Fruit fly (Drosophila melanogaster) whole organism, embryonic: ENCODE data around the gene ATP7.

Experiments
- Atf6 ChIP-seq: fragments of 200-800 bp; sonication (Bioruptor generic); IDR thresholded peaks from 2 replicates; pipeline ENCODE4 v1.3.6; 2022; ENCODE audit warnings: missing biosample characterization, missing genetic modification characterization
- Blimp-1 ChIP-seq: fragments of 200-800 bp; sonication (Bioruptor generic); optimal IDR thresholded peaks from 3 replicates; lab custom pipeline; 2018; ENCODE audit warnings: missing biosample characterization, missing genetic modification characterization, mild to moderate bottlenecking, moderate library complexity, missing genetic modification reagents
- CG1024 ChIP-seq: fragments of 200-800 bp; sonication (Bioruptor generic); IDR thresholded peaks from 2 replicates; pipeline ENCODE4 v1.3.6; 2022; ENCODE audit warnings: missing biosample characterization, missing genetic modification characterization
- CG10267 ChIP-seq: fragments of 200-800 bp; sonication (Bioruptor generic); optimal IDR thresholded peaks from 2 replicates; lab custom pipeline; 2018; ENCODE audit warnings: missing biosample characterization, mild to moderate bottlenecking, missing genetic modification characterization, moderate library complexity
- CG11247 ChIP-seq: fragments of 200-800 bp; sonication (Bioruptor generic); IDR thresholded peaks from 2 replicates; pipeline ENCODE4 v1.3.6; 2022; ENCODE audit warnings: missing biosample characterization, missing genetic modification characterization
- CG17359 ChIP-seq: fragments of 200-800 bp; sonication (Bioruptor generic); optimal IDR thresholded peaks from 3 replicates; lab custom pipeline; 2018; ENCODE audit warnings: missing biosample characterization, mild to moderate bottlenecking, missing genetic modification characterization, moderate library complexity
- CG30020 ChIP-seq: fragments of 200-800 bp; optimal IDR thresholded peaks from 2 replicates; lab custom pipeline; 2019; ENCODE audit warnings: missing biosample characterization, mild to moderate bottlenecking, missing genetic modification characterization, moderate library complexity
- CG32532 ChIP-seq: fragments of 200-800 bp; sonication (Bioruptor generic); IDR thresholded peaks from 2 replicates; pipeline ENCODE4 v1.3.6; 2022; ENCODE audit warnings: missing biosample characterization, missing genetic modification characterization
- CG34376 ChIP-seq: fragments of 200-800 bp; sonication (Bioruptor generic); optimal IDR thresholded peaks from 2 replicates; lab custom pipeline; 2018; ENCODE audit warnings: missing biosample characterization, mild to moderate bottlenecking, missing genetic modification characterization
- CG6813 ChIP-seq: fragments of 200-800 bp; sonication (Bioruptor generic); optimal IDR thresholded peaks from 2 replicates; lab custom pipeline; 2017; ENCODE audit warnings: missing biosample characterization, missing genetic modification characterization, mild to moderate bottlenecking, moderate library complexity, missing genetic modification reagents
- CG8290 ChIP-seq, 3 experiments: fragments of 200-800 bp; sonication (Bioruptor generic); optimal IDR thresholded peaks; 2 replicates each; lab custom pipeline; 2016 to 2019; ENCODE audit warnings: missing biosample characterization in 3 of 3, missing genetic modification characterization in 3 of 3, mild to moderate bottlenecking in 2 of 3, moderate library complexity in 1 of 3
- CG8359 ChIP-seq: fragments of 200-800 bp; sonication (Bioruptor generic); optimal IDR thresholded peaks from 2 replicates; lab custom pipeline; 2017; ENCODE audit warnings: missing biosample characterization, mild to moderate bottlenecking, missing genetic modification characterization, borderline replicate concordance
- D19B ChIP-seq: fragments of 200-800 bp; sonication (Bioruptor generic); optimal IDR thresholded peaks from 2 replicates; lab custom pipeline; 2017; ENCODE audit warnings: missing biosample characterization, mild to moderate bottlenecking, missing genetic modification characterization
- Dref ChIP-seq: fragments of 200-800 bp; sonication (Bioruptor generic); IDR thresholded peaks from 2 replicates; pipeline ENCODE4 v1.3.6; 2022; ENCODE audit warnings: missing biosample characterization, missing genetic modification characterization
- E2f2 ChIP-seq: fragments of 200-800 bp; sonication (Bioruptor generic); IDR thresholded peaks from 2 replicates; pipeline ENCODE4 v1.3.6; 2022; ENCODE audit warnings: missing biosample characterization, missing genetic modification characterization
- Eip74EF ChIP-seq, 2 experiments: fragments of 200-800 bp in 1 of 2; fragments of >200 bp in 1 of 2; sonication (Bioruptor generic) in 1 of 2; optimal IDR thresholded peaks; 2 replicates each; lab custom pipeline; 2017 to 2019; ENCODE audit warnings: missing biosample characterization in 2 of 2, missing genetic modification characterization in 2 of 2, mild to moderate bottlenecking in 1 of 2, moderate library complexity in 1 of 2
- Ets65A ChIP-seq: fragments of 200-800 bp; sonication (Bioruptor generic); peaks from one replicate; lab custom pipeline; 2016; ENCODE audit warnings: missing biosample characterization, missing genetic modification characterization
- H15 ChIP-seq: fragments of 200-800 bp; sonication (Bioruptor generic); IDR thresholded peaks from 3 replicates; pipeline ENCODE4 v1.3.6; 2022; ENCODE audit warnings: missing biosample characterization, missing genetic modification characterization
- Med ChIP-seq: fragments of 200-800 bp; sonication (Bioruptor generic); peaks from one replicate; lab custom pipeline; 2016; ENCODE audit warnings: missing biosample characterization, missing genetic modification characterization, mild to moderate bottlenecking, inconsistent platforms, moderate library complexity
- Tbp ChIP-seq: fragments of >200 bp; optimal IDR thresholded peaks from 2 replicates; lab custom pipeline; 2018; ENCODE audit warnings: missing biosample characterization, missing genetic modification characterization
- ato ChIP-seq: fragments of 200-800 bp; sonication (Bioruptor generic); IDR thresholded peaks from 2 replicates; pipeline ENCODE4 v1.3.6; 2022; ENCODE audit warnings: missing biosample characterization, missing genetic modification characterization; ENCODE audit not compliant: partially characterized antibody
- bab2 ChIP-seq: fragments of 200-800 bp; sonication (Bioruptor generic); optimal IDR thresholded peaks from 2 replicates; lab custom pipeline; 2016; ENCODE audit warnings: missing biosample characterization, missing genetic modification characterization
- cg ChIP-seq: fragments of 200-800 bp; sonication (Bioruptor generic); optimal IDR thresholded peaks from 3 replicates; lab custom pipeline; 2019; ENCODE audit warnings: missing biosample characterization, mild to moderate bottlenecking, missing genetic modification characterization, moderate library complexity
- chif ChIP-seq, 2 experiments: fragments of 200-800 bp; sonication (Bioruptor generic); optimal IDR thresholded peaks; 3 replicates each; lab custom pipeline; 2016; ENCODE audit warnings: missing biosample characterization in 2 of 2, missing genetic modification characterization in 2 of 2
- chn ChIP-seq: fragments of 200-800 bp; sonication (Bioruptor generic); optimal IDR thresholded peaks from 2 replicates; lab custom pipeline; 2016; ENCODE audit warnings: missing biosample characterization, missing genetic modification characterization
- crol ChIP-seq: fragments of 200-800 bp; sonication (Bioruptor generic); IDR thresholded peaks from 2 replicates; pipeline ENCODE4 v1.3.6; 2022; ENCODE audit warnings: missing biosample characterization, missing genetic modification characterization
- crp ChIP-seq, 2 experiments: fragments of 200-800 bp; sonication (Bioruptor generic); optimal IDR thresholded peaks; 2 replicates in 1 of 2; 3 replicates in 1 of 2; lab custom pipeline; 2017; ENCODE audit warnings: missing biosample characterization in 2 of 2, missing genetic modification characterization in 2 of 2, mild to moderate bottlenecking in 1 of 2, moderate library complexity in 1 of 2
- exex ChIP-seq: fragments of 200-800 bp; sonication (Bioruptor generic); optimal IDR thresholded peaks from 4 replicates; lab custom pipeline; 2018; ENCODE audit warnings: missing biosample characterization, mild to moderate bottlenecking, missing genetic modification characterization, moderate library complexity
- fd64A ChIP-seq: fragments of 200-800 bp; sonication (Bioruptor generic); optimal IDR thresholded peaks from 3 replicates; lab custom pipeline; 2018; ENCODE audit warnings: missing biosample characterization, mild to moderate bottlenecking, missing genetic modification characterization
- gfzf ChIP-seq: fragments of 200-800 bp; sonication (Bioruptor generic); optimal IDR thresholded peaks from 2 replicates; lab custom pipeline; 2016; ENCODE audit warnings: missing biosample characterization, mild to moderate bottlenecking, missing genetic modification characterization, moderate library complexity
- grn ChIP-seq: fragments of 200-800 bp; sonication (Bioruptor generic); optimal IDR thresholded peaks from 3 replicates; lab custom pipeline; 2017; ENCODE audit warnings: missing biosample characterization, missing genetic modification characterization
- her ChIP-seq: fragments of 200-800 bp; sonication (Bioruptor generic); optimal IDR thresholded peaks from 2 replicates; lab custom pipeline; 2016; ENCODE audit warnings: missing biosample characterization, missing genetic modification characterization
- jigr1 ChIP-seq: fragments of 200-800 bp; sonication (Bioruptor generic); IDR thresholded peaks from 3 replicates; pipeline ENCODE4 v1.3.6; 2022; ENCODE audit warnings: missing biosample characterization, missing genetic modification characterization
- mirr ChIP-seq: fragments of 200-800 bp; sonication (Bioruptor generic); optimal IDR thresholded peaks from 3 replicates; lab custom pipeline; 2018; ENCODE audit warnings: missing biosample characterization, mild to moderate bottlenecking, missing genetic modification characterization
- pan ChIP-seq, 4 experiments: fragments of >200 bp in 3 of 4; fragments of 200-800 bp in 1 of 4; sonication (Bioruptor generic) in 1 of 4; optimal IDR thresholded peaks in 3 of 4; IDR thresholded peaks in 1 of 4; 2 replicates each; pipeline versions ENCODE4 v1.3.6 to Lab custom; 2017 to 2022; ENCODE audit warnings: missing biosample characterization in 2 of 4, missing genetic modification characterization in 2 of 4, mixed read lengths in 1 of 4
- pb ChIP-seq: fragments of 200-800 bp; sonication (Bioruptor generic); optimal IDR thresholded peaks from 3 replicates; lab custom pipeline; 2016; ENCODE audit warnings: missing biosample characterization, missing genetic modification characterization
- row ChIP-seq: fragments of 200-800 bp; sonication (Bioruptor generic); IDR thresholded peaks from 3 replicates; pipeline ENCODE4 v1.3.6; 2022; ENCODE audit warnings: missing biosample characterization, missing genetic modification characterization
- sima ChIP-seq: fragments of 200-800 bp; sonication (Bioruptor generic); optimal IDR thresholded peaks from 2 replicates; lab custom pipeline; 2016; ENCODE audit warnings: missing biosample characterization, missing genetic modification characterization
- sug ChIP-seq: fragments of 200-800 bp; optimal IDR thresholded peaks from 2 replicates; lab custom pipeline; 2019; ENCODE audit warnings: missing biosample characterization, mild to moderate bottlenecking, missing genetic modification characterization, moderate library complexity
- zen ChIP-seq: fragments of 200-800 bp; sonication (Bioruptor generic); optimal IDR thresholded peaks from 3 replicates; lab custom pipeline; 2018; ENCODE audit warnings: missing biosample characterization, mild to moderate bottlenecking, missing genetic modification characterization, moderate library complexity

Gene ATP7

DNA sequence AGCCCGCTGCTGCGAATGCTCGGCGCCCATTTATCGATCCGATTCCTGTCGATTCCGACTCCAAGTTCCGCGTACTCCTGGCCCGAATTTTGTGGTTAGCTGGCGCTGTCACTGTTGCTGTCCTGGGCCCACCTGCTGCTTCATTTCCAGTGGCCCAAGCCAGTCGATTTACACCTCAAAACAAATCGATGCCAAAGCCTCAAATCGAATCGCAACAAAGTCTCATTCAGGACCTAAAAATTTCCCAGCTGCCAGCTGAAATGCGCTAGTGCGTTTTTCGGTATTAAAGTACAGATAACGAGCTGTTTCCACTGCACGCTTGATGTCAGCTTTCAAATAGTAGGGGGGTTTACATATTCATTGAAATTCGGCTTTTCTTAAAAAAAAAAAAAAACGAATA, 17.7 kb downstream of the ATP7 start, which contains the start of gene BORCS5 (continued):
- TF ChIP-seq Atf6: no peak
- peak; percentile 77 for TF ChIP-seq gfzf (GFP tag; lab: Kevin White, UChicago)
- peak in 1 of 2 experiments; percentile 54 for TF ChIP-seq crp (GFP tag; optimal IDR thresholded peaks at IDR 0.05; lab: Kevin White, UChicago)
- TF ChIP-seq Dref (GFP tag; lab: Robert Waterston, UW): peak; percentile 45
- no peak for TF ChIP-seq fd64A (GFP tag; lab: Kevin White, UChicago)
- peak; percentile 47 for TF ChIP-seq CG1024 (GFP tag; lab: Robert Waterston, UW)
- TF ChIP-seq CG32532 (GFP tag; lab: Robert Waterston, UW): peak; percentile 22; the same call in 1 of the 2 replicates
- peak; percentile 51 for TF ChIP-seq Med (GFP tag; lab: Kevin White, UChicago)
- TF ChIP-seq CG10267 (tag; lab: Kevin White, UChicago): peak; percentile 1
- TF ChIP-seq CG6813 (GFP tag; lab: Kevin White, UChicago): no peak
- TF ChIP-seq E2f2 (GFP tag; lab: Robert Waterston, UW): 0 out of 2 replicates have a peak, but pooled peaks have one; percentile 18
- peak; percentile 78 for TF ChIP-seq CG30020 (tag; lab: Kevin White, UChicago)
- TF ChIP-seq CG17359 (tag; lab: Kevin White, UChicago): no peak

DNA sequence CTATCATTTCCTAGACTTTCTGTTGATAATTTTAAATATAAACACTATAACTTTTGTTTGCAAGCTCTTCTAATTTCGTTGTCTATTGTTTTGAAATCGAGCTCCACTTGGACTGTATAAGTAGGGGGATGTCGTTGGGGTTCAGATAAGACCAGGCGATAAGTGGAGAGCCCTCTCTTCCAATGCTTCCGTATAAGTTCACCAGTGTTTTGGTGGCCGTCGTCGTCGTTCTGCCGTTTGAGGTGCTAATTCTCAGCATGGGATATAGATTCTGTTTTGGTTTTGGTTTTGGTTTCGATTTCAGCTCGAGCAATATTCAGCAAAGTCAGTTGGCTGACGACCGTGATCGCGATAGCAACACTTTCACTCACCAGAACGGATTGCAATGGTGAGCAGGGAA, 18.3 kb downstream of the ATP7 start, which contains the start of gene CG15739:
TSS of gene CG15739 (plus strand) at position 204 of the 400 bp plus-strand sequence.
- TF ChIP-seq Blimp-1 (GFP tag; lab: Kevin White, UChicago) (peak; percentile 49), ato (no peak), Med (GFP tag; lab: Kevin White, UChicago) (peak; percentile 74), bab2 (no peak), CG34376 (peak; percentile 89), grn (GFP tag; lab: Kevin White, UChicago) (peak; percentile 73), sima (GFP tag; lab: Kevin White, UChicago) (no peak), Dref (GFP tag; lab: Robert Waterston, UW) (0 out of 2 replicates have a peak, but pooled peaks have one; percentile 7), Eip74EF (GFP tag; optimal IDR thresholded peaks at IDR 0.05; lab: Kevin White, UChicago) (peak in 1 of 2 experiments; percentile 62), jigr1 (GFP tag; lab: Robert Waterston, UW) (no peak), sug (peak; percentile 75)

DNA sequence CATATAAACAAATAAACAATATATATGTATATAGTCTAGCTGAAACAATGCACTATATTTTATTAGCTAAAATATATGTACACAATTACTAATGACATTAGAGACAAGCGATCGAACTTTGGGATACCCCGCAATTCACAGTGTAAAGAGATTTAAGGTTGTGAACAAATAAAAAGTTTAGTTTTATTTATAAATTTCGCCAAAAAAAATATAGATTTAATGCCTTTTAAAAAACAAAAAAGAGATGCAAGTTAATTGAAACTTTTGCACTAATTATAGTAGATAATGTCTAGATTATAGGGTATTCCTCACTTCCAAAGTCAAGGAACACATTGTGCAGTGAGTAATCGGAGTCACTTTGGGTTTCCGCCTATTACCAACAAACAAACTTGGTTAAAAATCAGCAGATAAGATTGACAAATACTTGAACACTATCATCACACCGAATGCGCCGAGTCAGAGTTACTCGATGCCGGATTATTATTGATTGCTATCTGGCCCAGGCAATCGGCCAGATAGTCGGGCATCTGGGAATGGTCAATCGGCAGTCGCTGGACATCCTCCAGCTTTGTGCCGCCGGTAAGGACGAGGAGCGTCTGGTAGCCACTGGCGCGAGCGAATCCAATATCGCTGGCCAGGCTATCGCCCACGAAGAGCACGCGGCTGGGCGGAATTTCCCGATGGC, 20.5 kb downstream of the ATP7 start:
- TF ChIP-seq cg (GFP tag; lab: Kevin White, UChicago) (no peak), CG11247 (GFP tag; lab: Robert Waterston, UW) (no peak), row (GFP tag; lab: Robert Waterston, UW) (peak; percentile 73), pb (GFP tag; lab: Kevin White, UChicago) (no peak), D19B (GFP tag; lab: Kevin White, UChicago) (peak; percentile 95), CG8359 (no peak), zen (tag; lab: Kevin White, UChicago) (no peak), Atf6 (0 out of 2 replicates have a peak, but pooled peaks have one; percentile 6), Tbp (GFP tag; lab: Kevin White, UChicago) (no peak), exex (tag; lab: Kevin White, UChicago) (peak; percentile 64), chn (GFP tag; lab: Kevin White, UChicago) (no peak), H15 (GFP tag; lab: Robert Waterston, UW) (no peak), pan (optimal IDR thresholded peaks at IDR 0.05; lab: Kevin White, UChicago) (no peak), pan (GFP tag; optimal IDR thresholded peaks at IDR 0.05 in 1 of 2, IDR thresholded peaks at IDR 0.05 in 1 of 2) (peak in 1 of 2 experiments; percentile 8), CG8290 (GFP tag; optimal IDR thresholded peaks at IDR 0.05; lab: Kevin White, UChicago) (no peak), CG8290 (tag; optimal IDR thresholded peaks at IDR 0.05; lab: Kevin White, UChicago) (no peak), chif (GFP tag; optimal IDR thresholded peaks at IDR 0.05; lab: Kevin White, UChicago) (no peak), Ets65A (GFP tag; lab: Kevin White, UChicago) (peak; percentile 69), sug (peak; percentile 38), grn (GFP tag; lab: Kevin White, UChicago) (peak; percentile 96), crol (GFP tag; lab: Robert Waterston, UW) (no peak), mirr (peak; percentile 30), her (no peak)
